Comparison of ENCODE assay signal across 1 fruit fly cellular context in the genomic region with DNA sequence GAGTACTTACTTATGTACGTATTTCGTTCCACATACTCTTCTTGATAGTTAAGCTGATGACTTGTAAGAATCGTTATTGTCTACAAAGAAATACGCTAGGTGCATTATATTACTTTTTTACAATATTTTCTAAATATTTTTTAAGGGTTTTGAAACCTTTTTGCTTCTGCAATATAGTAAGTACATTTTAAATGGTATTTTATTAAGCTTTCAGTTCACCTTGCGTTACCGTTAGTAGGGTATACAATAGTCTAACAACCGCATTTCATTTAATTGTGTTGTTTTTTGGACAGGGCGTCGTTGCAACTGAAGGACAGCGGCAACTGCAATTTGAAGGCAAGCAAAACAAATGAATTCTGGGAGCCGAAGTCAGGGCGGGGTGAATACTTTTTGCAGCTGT.
A peak's percentile ranks its signal among the peaks of the same experiment; 100 is the strongest.
TF ChIP-seq lines count a peak whose summit lies in the region.

No protein-coding gene starts in this region.

TF ChIP-seq in whole organism, prepupa, 60 proteins besides CTCF, POLR2A, EP300 and RAD21 (continued from another document):
- TF ChIP-seq acj6 (GFP tag; optimal IDR thresholded peaks at IDR 0.05; lab: Kevin White, UChicago) (peak; percentile 52), CG11762 (GFP tag; optimal IDR thresholded peaks at IDR 0.05; lab: Kevin White, UChicago; ENCODE audit: insufficient read depth) (no peak), CG6163 (GFP tag; IDR thresholded peaks at IDR 0.05; lab: Robert Waterston, UW) (no peak; the same call in 1 of the 3 replicates), esn (GFP tag; optimal IDR thresholded peaks at IDR 0.05; lab: Kevin White, UChicago) (peak; percentile 52), CG3919 (GFP tag; optimal IDR thresholded peaks at IDR 0.05; lab: Kevin White, UChicago) (peak; percentile 50), Eip78C (GFP tag; lab: Kevin White, UChicago) (peak; percentile 91), dsx (GFP tag; optimal IDR thresholded peaks at IDR 0.05; lab: Kevin White, UChicago; ENCODE audit: poor library complexity, severe bottlenecking) (peak; percentile 53), Lpt (GFP tag; optimal IDR thresholded peaks at IDR 0.05; lab: Kevin White, UChicago) (no peak), CG3032 (tag; optimal IDR thresholded peaks at IDR 0.05; lab: Kevin White, UChicago) (peak; percentile 31), svp (GFP tag; lab: Kevin White, UChicago) (peak; percentile 89), vri (GFP tag; optimal IDR thresholded peaks at IDR 0.05; lab: Kevin White, UChicago) (peak; percentile 11), dac (GFP tag; optimal IDR thresholded peaks at IDR 0.05; lab: Kevin White, UChicago) (no peak), pdm3 (GFP tag; optimal IDR thresholded peaks at IDR 0.05; lab: Kevin White, UChicago) (peak; percentile 61), Hr39 (GFP tag; optimal IDR thresholded peaks at IDR 0.05; lab: Kevin White, UChicago) (peak; percentile 29), topi (GFP tag; optimal IDR thresholded peaks at IDR 0.05; lab: Kevin White, UChicago) (peak; percentile 61), Blimp-1 (GFP tag; optimal IDR thresholded peaks at IDR 0.05; lab: Kevin White, UChicago) (peak; percentile 8), fkh (GFP tag; optimal IDR thresholded peaks at IDR 0.05; lab: Kevin White, UChicago) (no peak), Eip93F (GFP tag; optimal IDR thresholded peaks at IDR 0.05; lab: Kevin White, UChicago) (no peak), salr (GFP tag; optimal IDR thresholded peaks at IDR 0.05; lab: Kevin White, UChicago) (no peak), CG10669 (GFP tag; optimal IDR thresholded peaks at IDR 0.05; lab: Kevin White, UChicago) (peak; percentile 43), Eip75B (GFP tag; optimal IDR thresholded peaks at IDR 0.05; lab: Kevin White, UChicago) (peak; percentile 35), CG15336 (GFP tag; IDR thresholded peaks at IDR 0.05; lab: Robert Waterston, UW) (no peak), Sox102F (GFP tag; optimal IDR thresholded peaks at IDR 0.05; lab: Kevin White, UChicago) (peak; percentile 48), CG1621 (tag; optimal IDR thresholded peaks at IDR 0.05; lab: Kevin White, UChicago) (no peak), net (GFP tag; optimal IDR thresholded peaks at IDR 0.05; lab: Kevin White, UChicago) (peak; percentile 30), CG6854 (GFP tag; optimal IDR thresholded peaks at IDR 0.05; lab: Kevin White, UChicago) (peak; percentile 27), OdsH (GFP tag; optimal IDR thresholded peaks at IDR 0.05; lab: Kevin White, UChicago) (peak; percentile 55), fd59A (GFP tag; optimal IDR thresholded peaks at IDR 0.05; lab: Kevin White, UChicago) (no peak)
